Fruit fly (Drosophila melanogaster) whole organism, embryonic: Measurements from ENCODE around the gene CG8117.

ENCODE experiments used
- Awh ChIP-seq: fragments of 200-800 bp; sonication (Bioruptor generic); IDR thresholded peaks from 2 replicates; pipeline ENCODE4, ENCODE4 v1.3.6; 2022; ENCODE audit warnings: missing biosample characterization, missing genetic modification characterization
- Bteb2 ChIP-seq: fragments of 200-800 bp; sonication (Bioruptor generic); optimal IDR thresholded peaks from 2 replicates; lab custom pipeline; 2016; ENCODE audit warnings: missing biosample characterization, missing genetic modification characterization
- CG10274 ChIP-seq: fragments of 200-800 bp; sonication (Bioruptor generic); optimal IDR thresholded peaks from 3 replicates; lab custom pipeline; 2017; ENCODE audit warnings: missing biosample characterization, mild to moderate bottlenecking, missing genetic modification characterization
- CG10321 ChIP-seq: fragments of 200-800 bp; sonication (Bioruptor generic); IDR thresholded peaks from 2 replicates; pipeline ENCODE4 v1.3.6; 2022; ENCODE audit warnings: missing biosample characterization, missing genetic modification characterization
- CG10654 ChIP-seq: fragments of 200-800 bp; sonication (Bioruptor generic); optimal IDR thresholded peaks from 2 replicates; lab custom pipeline; 2016; ENCODE audit warnings: missing biosample characterization, missing genetic modification characterization
- CG11247 ChIP-seq: fragments of 200-800 bp; sonication (Bioruptor generic); IDR thresholded peaks from 2 replicates; pipeline ENCODE4 v1.3.6; 2022; ENCODE audit warnings: missing biosample characterization, missing genetic modification characterization
- CG1233 ChIP-seq: fragments of 200-800 bp; sonication (Bioruptor generic); optimal IDR thresholded peaks from 4 replicates; lab custom pipeline; 2018; ENCODE audit warnings: missing biosample characterization, mild to moderate bottlenecking, missing genetic modification characterization
- CG1529 ChIP-seq: fragments of 200-800 bp; sonication (Bioruptor generic); optimal IDR thresholded peaks from 3 replicates; lab custom pipeline; 2018; ENCODE audit warnings: missing biosample characterization, missing genetic modification characterization
- CG1792 ChIP-seq: fragments of 200-800 bp; sonication (Bioruptor generic); optimal IDR thresholded peaks from 2 replicates; lab custom pipeline; 2016; ENCODE audit warnings: missing biosample characterization, missing genetic modification characterization
- CG2129 ChIP-seq: fragments of 200-800 bp; sonication (Bioruptor generic); IDR thresholded peaks from 2 replicates; pipeline ENCODE4 v1.3.6; 2022; ENCODE audit warnings: missing biosample characterization, missing genetic modification characterization; ENCODE audit not compliant: partially characterized antibody
- CG34422 ChIP-seq: fragments of 200-800 bp; sonication (Bioruptor generic); IDR thresholded peaks from 3 replicates; pipeline ENCODE4 v1.3.6; 2022; ENCODE audit warnings: missing biosample characterization, missing genetic modification characterization
- CG3847 ChIP-seq: fragments of 200-800 bp; sonication (Bioruptor generic); IDR thresholded peaks from 2 replicates; pipeline ENCODE4 v1.3.6; 2022; ENCODE audit warnings: missing biosample characterization, missing genetic modification characterization
- CG3995 ChIP-seq: fragments of 200-800 bp; sonication (Bioruptor generic); optimal IDR thresholded peaks from 3 replicates; lab custom pipeline; 2016; ENCODE audit warnings: missing biosample characterization, missing genetic modification characterization
- CG4424 ChIP-seq: fragments of 200-800 bp; sonication (Bioruptor generic); optimal IDR thresholded peaks from 3 replicates; lab custom pipeline; 2016; ENCODE audit warnings: missing biosample characterization, missing genetic modification characterization
- CG4820 ChIP-seq: fragments of 200-800 bp; sonication (Bioruptor generic); optimal IDR thresholded peaks from 3 replicates; lab custom pipeline; 2016; ENCODE audit warnings: missing biosample characterization, missing genetic modification characterization
- CG4854 ChIP-seq: fragments of 200-800 bp; sonication (Bioruptor generic); optimal IDR thresholded peaks from 2 replicates; lab custom pipeline; 2016; ENCODE audit warnings: missing biosample characterization, missing genetic modification characterization, inconsistent platforms
- CG7786 ChIP-seq: fragments of 200-800 bp; sonication (Bioruptor generic); optimal IDR thresholded peaks from 2 replicates; lab custom pipeline; 2016; ENCODE audit warnings: missing biosample characterization, missing genetic modification characterization
- CG7963 ChIP-seq: fragments of 200-800 bp; sonication (Bioruptor generic); IDR thresholded peaks from 3 replicates; pipeline ENCODE4 v1.3.6; 2022; ENCODE audit warnings: missing biosample characterization, missing genetic modification characterization; ENCODE audit not compliant: partially characterized antibody
- CG9817 ChIP-seq: fragments of 200-800 bp; sonication (Bioruptor generic); optimal IDR thresholded peaks from 2 replicates; lab custom pipeline; 2018; ENCODE audit warnings: missing biosample characterization, mild to moderate bottlenecking, missing genetic modification characterization, moderate library complexity
- CrebB ChIP-seq: fragments of 200-800 bp; sonication (Bioruptor generic); optimal IDR thresholded peaks from 3 replicates; lab custom pipeline; 2018; ENCODE audit warnings: missing biosample characterization, mild to moderate bottlenecking, missing genetic modification characterization
- Ets65A ChIP-seq: fragments of 200-800 bp; sonication (Bioruptor generic); peaks from one replicate; lab custom pipeline; 2016; ENCODE audit warnings: missing biosample characterization, missing genetic modification characterization
- HHEX ChIP-seq: fragments of 200-800 bp; sonication (Bioruptor generic); optimal IDR thresholded peaks from 3 replicates; lab custom pipeline; 2017; ENCODE audit warnings: missing biosample characterization, mild to moderate bottlenecking, missing genetic modification characterization, missing genetic modification reagents
- HLH3B ChIP-seq: fragments of 200-800 bp; sonication (Bioruptor generic); IDR thresholded peaks from 2 replicates; pipeline ENCODE4 v1.3.6; 2022; ENCODE audit warnings: missing biosample characterization, missing genetic modification characterization
- Hand ChIP-seq: fragments of 200-800 bp; sonication (Bioruptor generic); optimal IDR thresholded peaks from 2 replicates; lab custom pipeline; 2017; ENCODE audit warnings: mild to moderate bottlenecking, missing biosample characterization, missing genetic modification reagents, missing genetic modification characterization
- Hr3 ChIP-seq: fragments of 200-800 bp; sonication (Bioruptor generic); optimal IDR thresholded peaks from 3 replicates; lab custom pipeline; 2016; ENCODE audit warnings: missing biosample characterization, missing genetic modification characterization
- NFAT ChIP-seq: fragments of 200-800 bp; sonication (Bioruptor generic); IDR thresholded peaks from 2 replicates; pipeline ENCODE4 v1.3.6; 2022; ENCODE audit warnings: missing biosample characterization, missing genetic modification characterization
- PHDP ChIP-seq: fragments of 200-800 bp; sonication (Bioruptor generic); optimal IDR thresholded peaks from 3 replicates; lab custom pipeline; 2018; ENCODE audit warnings: missing biosample characterization, mild to moderate bottlenecking, missing genetic modification characterization, moderate library complexity
- Rx ChIP-seq: fragments of 200-800 bp; sonication (Bioruptor generic); IDR thresholded peaks from 2 replicates; pipeline ENCODE4 v1.3.6; 2022; ENCODE audit warnings: missing biosample characterization, missing genetic modification characterization
- Sin3A ChIP-seq: fragments of >200 bp; optimal IDR thresholded peaks from 2 replicates; lab custom pipeline; 2018
- Spps ChIP-seq: fragments of 200-800 bp; sonication (Bioruptor generic); optimal IDR thresholded peaks from 2 replicates; lab custom pipeline; 2018; ENCODE audit warnings: missing biosample characterization, mild to moderate bottlenecking, missing genetic modification characterization
- Tbp ChIP-seq: fragments of >200 bp; optimal IDR thresholded peaks from 2 replicates; lab custom pipeline; 2018; ENCODE audit warnings: missing biosample characterization, missing genetic modification characterization
- Vsx1 ChIP-seq: fragments of 200-800 bp; sonication (Bioruptor generic); optimal IDR thresholded peaks from 2 replicates; lab custom pipeline; 2017; ENCODE audit warnings: missing biosample characterization, mild to moderate bottlenecking, missing genetic modification characterization, missing genetic modification reagents
- Xbp1 ChIP-seq: fragments of 200-800 bp; sonication (Bioruptor generic); optimal IDR thresholded peaks from 3 replicates; lab custom pipeline; 2016; ENCODE audit warnings: missing biosample characterization, mild to moderate bottlenecking, missing genetic modification characterization
- ab ChIP-seq: fragments of 200-800 bp; sonication (Bioruptor generic); optimal IDR thresholded peaks from 2 replicates; lab custom pipeline; 2016; ENCODE audit warnings: missing biosample characterization, missing genetic modification characterization
- croc ChIP-seq: fragments of 200-800 bp; sonication (Bioruptor generic); conservative IDR thresholded peaks from 3 replicates; pipeline ENCODE4 v1.3.6; 2022; ENCODE audit warnings: missing biosample characterization, missing genetic modification characterization
- dan ChIP-seq: fragments of 200-800 bp; sonication (Bioruptor generic); IDR thresholded peaks from 2 replicates; pipeline ENCODE4 v1.3.6; 2022; ENCODE audit warnings: missing biosample characterization, missing genetic modification characterization
- dmrt11E ChIP-seq: fragments of 200-800 bp; sonication (Bioruptor generic); optimal IDR thresholded peaks from 3 replicates; lab custom pipeline; 2018; ENCODE audit warnings: missing biosample characterization, mild to moderate bottlenecking, missing genetic modification characterization, moderate library complexity
- emc ChIP-seq: fragments of 200-800 bp; sonication (Bioruptor generic); optimal IDR thresholded peaks from 2 replicates; lab custom pipeline; 2016; ENCODE audit warnings: missing biosample characterization, missing genetic modification characterization
- fru ChIP-seq: fragments of >200 bp; optimal IDR thresholded peaks from 2 replicates; lab custom pipeline; 2017
- nerfin-1 ChIP-seq: fragments of 200-800 bp; sonication (Bioruptor generic); optimal IDR thresholded peaks from 3 replicates; lab custom pipeline; 2019; ENCODE audit warnings: missing biosample characterization, mild to moderate bottlenecking, missing genetic modification characterization, moderate library complexity
- nom ChIP-seq: fragments of 200-800 bp; sonication (Bioruptor generic); optimal IDR thresholded peaks from 2 replicates; lab custom pipeline; 2017; ENCODE audit warnings: missing biosample characterization, missing genetic modification characterization, mild to moderate bottlenecking, moderate library complexity, missing genetic modification reagents
- otp ChIP-seq: fragments of 200-800 bp; sonication (Bioruptor generic); IDR thresholded peaks from 3 replicates; pipeline ENCODE4, ENCODE4 v1.3.6; 2022; ENCODE audit warnings: missing biosample characterization, missing genetic modification characterization
- pan ChIP-seq, 4 experiments: fragments of >200 bp in 3 of 4; fragments of 200-800 bp in 1 of 4; sonication (Bioruptor generic) in 1 of 4; optimal IDR thresholded peaks in 3 of 4; IDR thresholded peaks in 1 of 4; 2 replicates each; pipeline versions ENCODE4 v1.3.6 to Lab custom; 2017 to 2022; ENCODE audit warnings: missing biosample characterization in 2 of 4, missing genetic modification characterization in 2 of 4, mixed read lengths in 1 of 4
- shn ChIP-seq: fragments of 200-800 bp; sonication (Bioruptor generic); optimal IDR thresholded peaks from 3 replicates; lab custom pipeline; 2016; ENCODE audit warnings: missing biosample characterization, missing genetic modification characterization
- slou ChIP-seq: fragments of 200-800 bp; sonication (Bioruptor generic); optimal IDR thresholded peaks from 3 replicates; lab custom pipeline; 2016; ENCODE audit warnings: missing biosample characterization, missing genetic modification characterization
- tio ChIP-seq: fragments of 200-800 bp; sonication (Bioruptor generic); optimal IDR thresholded peaks from 2 replicates; lab custom pipeline; 2017; ENCODE audit warnings: missing biosample characterization, missing genetic modification characterization, inconsistent platforms
- toy ChIP-seq: fragments of 200-800 bp; sonication (Bioruptor generic); IDR thresholded peaks from 2 replicates; pipeline ENCODE4 v1.3.6; 2022; ENCODE audit warnings: missing biosample characterization, missing genetic modification characterization
- wek ChIP-seq: fragments of 200-800 bp; sonication (Bioruptor generic); optimal IDR thresholded peaks from 3 replicates; lab custom pipeline; 2018; ENCODE audit warnings: missing biosample characterization, mild to moderate bottlenecking, missing genetic modification characterization, moderate library complexity
- zen2 ChIP-seq: fragments of 200-800 bp; sonication (Bioruptor generic); IDR thresholded peaks from 3 replicates; pipeline ENCODE4 v1.3.6; 2022; ENCODE audit warnings: missing biosample characterization, missing genetic modification characterization; ENCODE audit not compliant: partially characterized antibody

Gene CG8117

DNA sequence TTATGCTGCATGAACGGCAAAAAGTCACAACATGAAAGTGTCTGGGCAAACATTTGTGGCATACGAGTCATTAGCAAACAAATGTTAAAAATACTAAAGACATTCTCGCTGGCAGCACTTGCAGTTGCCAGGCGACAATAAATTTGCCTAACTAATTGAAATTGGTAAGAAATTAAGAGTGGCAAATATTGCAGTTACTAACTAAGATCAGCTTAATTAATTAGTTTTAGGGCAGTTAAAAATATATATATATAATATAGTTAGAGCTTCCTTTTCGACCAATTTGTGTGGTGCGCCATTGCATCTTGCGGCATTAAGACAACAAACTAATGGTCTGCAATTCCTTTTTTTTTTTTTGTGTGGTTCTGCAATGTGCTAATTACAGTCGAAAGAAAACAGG lies 26.1 kb upstream of the CG8117 start (continued):
- TF ChIP-seq dmrt11E (peak; percentile 49), dan (GFP tag; lab: Robert Waterston, UW) (no peak), slou (GFP tag; lab: Kevin White, UChicago) (no peak), CG4820 (GFP tag; lab: Kevin White, UChicago) (peak; percentile 5), Spps (tag; lab: Kevin White, UChicago) (peak; percentile 45), otp (peak; percentile 67; the same call in 1 of the 3 replicates), CG1792 (GFP tag; lab: Kevin White, UChicago) (no peak), ab (GFP tag; lab: Kevin White, UChicago) (no peak), Hand (GFP tag; lab: Kevin White, UChicago) (no peak), Rx (0 out of 2 replicates have a peak, but pooled peaks have one; percentile 22), CG2129 (GFP tag; lab: Robert Waterston, UW) (no peak), CG4854 (GFP tag; lab: Kevin White, UChicago) (no peak), toy (GFP tag; lab: Robert Waterston, UW) (no peak)

DNA sequence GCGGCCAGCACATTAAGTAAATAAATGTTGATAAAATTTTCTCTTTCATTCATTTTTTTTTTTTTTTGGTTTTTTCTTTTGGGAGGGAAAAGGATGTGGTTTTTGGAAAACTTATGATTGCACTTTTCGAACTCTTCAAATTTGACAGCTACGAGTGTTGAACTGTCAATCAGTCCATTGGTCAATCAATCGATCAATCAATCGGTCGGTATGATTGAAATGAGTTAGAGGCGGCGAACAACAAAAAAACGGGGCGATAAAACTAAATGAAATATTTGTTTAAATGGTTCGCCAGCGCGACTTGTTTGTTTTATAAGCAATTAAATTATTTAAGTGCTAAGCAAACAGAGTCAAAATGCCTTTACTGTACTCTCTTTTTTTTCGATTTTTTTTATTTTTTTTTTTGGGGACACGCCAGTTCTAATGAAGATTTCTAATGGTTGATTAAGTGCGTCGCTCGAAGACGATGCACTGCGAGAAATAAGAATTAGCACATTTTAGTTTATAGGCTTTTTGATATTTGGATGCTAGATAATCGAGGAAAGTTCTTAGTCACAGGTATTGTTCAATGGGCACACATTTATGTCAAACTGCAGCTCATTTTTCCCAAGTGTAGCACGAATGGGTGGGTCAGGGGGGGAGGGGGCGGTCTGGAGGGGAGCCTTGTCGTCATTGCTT lies 24.9 kb upstream of the CG8117 start:
- TF ChIP-seq croc (GFP tag; lab: Robert Waterston, UW) = peak; percentile 59; the same call in 2 of the 3 replicates
- TF ChIP-seq Sin3A (lab: Kevin White, UChicago) = no peak
- TF ChIP-seq CG3995 (GFP tag; lab: Kevin White, UChicago) = peak; percentile 20
- TF ChIP-seq zen2 (GFP tag; lab: Robert Waterston, UW) = no peak
- TF ChIP-seq CG7963 (GFP tag; lab: Robert Waterston, UW) = no peak
- TF ChIP-seq HLH3B (GFP tag; lab: Robert Waterston, UW) = peak; percentile 80
- peak; percentile 45 for TF ChIP-seq emc
- no peak for TF ChIP-seq pan (optimal IDR thresholded peaks at IDR 0.05; lab: Kevin White, UChicago)
- peak in 1 of 2 experiments; percentile 73 for TF ChIP-seq pan (GFP tag; optimal IDR thresholded peaks at IDR 0.05 in 1 of 2, IDR thresholded peaks at IDR 0.05 in 1 of 2)
- TF ChIP-seq CG10321 = no peak
- TF ChIP-seq Ets65A (GFP tag; lab: Kevin White, UChicago) = peak; percentile 98
- TF ChIP-seq tio (GFP tag; lab: Kevin White, UChicago) = peak; percentile 69
- TF ChIP-seq Xbp1 (GFP tag; lab: Kevin White, UChicago) = peak; percentile 88
- no peak for TF ChIP-seq fru (lab: Kevin White, UChicago)
- peak; percentile 77 for TF ChIP-seq CG7786 (GFP tag; lab: Kevin White, UChicago)
- peak; percentile 49 for TF ChIP-seq CrebB (tag; lab: Kevin White, UChicago)
- TF ChIP-seq CG1529 (GFP tag; lab: Kevin White, UChicago) = peak; percentile 79
- TF ChIP-seq CG3847 (GFP tag; lab: Robert Waterston, UW) = peak; percentile 71
- peak; percentile 85 for TF ChIP-seq CG4424 (GFP tag; lab: Kevin White, UChicago)
- no peak for TF ChIP-seq nom (GFP tag; lab: Kevin White, UChicago)
- peak; percentile 74 for TF ChIP-seq dmrt11E
- TF ChIP-seq CG10274 (GFP tag; lab: Kevin White, UChicago) = peak; percentile 60
- TF ChIP-seq wek (GFP tag; lab: Kevin White, UChicago) = peak; percentile 55
- TF ChIP-seq CG11247 (GFP tag; lab: Robert Waterston, UW) = peak; percentile 63; the same call in 1 of the 2 replicates
- TF ChIP-seq NFAT (GFP tag; lab: Robert Waterston, UW) = peak; percentile 59; the same call in 1 of the 2 replicates
- peak; percentile 49 for TF ChIP-seq Bteb2 (GFP tag; lab: Kevin White, UChicago)
- TF ChIP-seq nerfin-1 = peak; percentile 69
- TF ChIP-seq Tbp (GFP tag; lab: Kevin White, UChicago) = no peak
- peak; percentile 50 for TF ChIP-seq Vsx1 (GFP tag; lab: Kevin White, UChicago)
- peak; percentile 69 for TF ChIP-seq PHDP (tag; lab: Kevin White, UChicago)
- TF ChIP-seq CG9817 (tag; lab: Kevin White, UChicago) = peak; percentile 88
- peak; percentile 76 for TF ChIP-seq CG1233 (GFP tag; lab: Kevin White, UChicago)
- peak; percentile 83 for TF ChIP-seq Hr3 (GFP tag; lab: Kevin White, UChicago)
- peak; percentile 78 for TF ChIP-seq Awh (GFP tag; lab: Robert Waterston, UW)
- peak; percentile 87 for TF ChIP-seq CG10654 (GFP tag; lab: Kevin White, UChicago)
- peak; percentile 84 for TF ChIP-seq CG34422
- peak; percentile 62 for TF ChIP-seq shn
- peak; percentile 76 for TF ChIP-seq HHEX
